Fruit fly (Drosophila melanogaster): ENCODE results near the gene CG31789.

The CG31789 gene

DNA sequence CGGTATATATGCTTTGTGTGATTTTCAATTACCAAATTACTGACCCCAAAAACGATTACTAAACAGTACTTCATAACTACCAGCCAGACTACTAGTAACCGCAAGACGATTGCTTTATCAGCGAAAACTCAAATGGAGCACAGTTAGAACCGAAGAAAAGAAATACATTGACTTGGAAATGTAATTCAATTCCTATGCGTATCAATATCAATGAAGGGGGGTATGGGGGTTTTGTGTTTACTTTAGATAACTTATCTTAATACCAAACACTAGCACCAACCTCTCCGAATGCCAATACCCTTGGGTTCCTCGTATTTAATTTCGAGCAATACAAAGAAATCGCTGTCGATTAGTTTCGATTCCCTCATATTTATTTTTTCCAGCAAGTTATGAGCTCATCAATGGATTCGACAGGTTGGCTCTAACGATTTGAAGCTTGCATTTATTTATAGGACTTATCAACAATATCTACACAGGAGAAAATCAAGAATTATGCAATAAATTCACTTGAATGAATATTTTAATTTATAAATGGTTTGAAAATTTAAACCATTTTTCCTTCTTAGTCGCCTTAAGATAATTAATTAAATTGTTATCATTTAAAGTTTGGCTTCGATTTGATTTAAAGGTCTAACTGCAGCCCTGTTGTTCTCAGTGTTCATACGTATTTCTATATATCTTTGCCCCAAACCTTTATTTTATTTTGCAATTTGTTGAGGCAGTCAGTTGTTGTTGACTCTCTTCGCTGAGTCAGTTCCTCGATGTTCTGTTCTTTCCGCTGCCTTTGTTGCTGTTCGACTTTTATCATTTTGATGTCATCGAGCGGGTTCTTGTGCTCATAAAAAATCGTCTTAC, 15.9 kb downstream of the CG31789 start (continued):
- 0 out of 2 replicates have a peak, but pooled peaks have one; percentile 56 for TF ChIP-seq sim (GFP tag; IDR thresholded peaks at IDR 0.05)
- peak; percentile 71 for TF ChIP-seq CG12155 (GFP tag; optimal IDR thresholded peaks at IDR 0.05)
- no peak for TF ChIP-seq CG7271 (tag; optimal IDR thresholded peaks at IDR 0.05)
- peak; percentile 79 for TF ChIP-seq seq (GFP tag; IDR thresholded peaks at IDR 0.05)
- TF ChIP-seq CG10431 (GFP tag; optimal IDR thresholded peaks at IDR 0.05) = peak; percentile 28
- TF ChIP-seq CG7745 (tag; optimal IDR thresholded peaks at IDR 0.05) = peak; percentile 45
- TF ChIP-seq ttk (GFP tag; IDR thresholded peaks at IDR 0.05) = peak; percentile 64; the same call in 1 of the 2 replicates
- TF ChIP-seq CG8281 (tag; optimal IDR thresholded peaks at IDR 0.05) = peak; percentile 19
- TF ChIP-seq kah (GFP tag; optimal IDR thresholded peaks at IDR 0.05) = peak; percentile 56
- TF ChIP-seq cato (GFP tag; optimal IDR thresholded peaks at IDR 0.05; ENCODE audit: borderline replicate concordance) = peak; percentile 17
- TF ChIP-seq Bdp1 (GFP tag; optimal IDR thresholded peaks at IDR 0.05) = peak; percentile 46
- 0 out of 3 replicates have a peak, but pooled peaks have one; percentile 26 for TF ChIP-seq otp (GFP tag; IDR thresholded peaks at IDR 0.05)
- no peak for TF ChIP-seq prd (optimal IDR thresholded peaks at IDR 0.05)
- peak; percentile 80 for TF ChIP-seq prd (GFP tag; IDR thresholded peaks at IDR 0.05)
- peak; percentile 27 for TF ChIP-seq crc (GFP tag; optimal IDR thresholded peaks at IDR 0.05)
- TF ChIP-seq mam (GFP tag; optimal IDR thresholded peaks at IDR 0.05) = peak; percentile 57
- TF ChIP-seq ara (GFP tag; IDR thresholded peaks at IDR 0.05) = peak; percentile 78
- TF ChIP-seq Ets97D (GFP tag; optimal IDR thresholded peaks at IDR 0.05) = peak; percentile 8
- TF ChIP-seq HmgZ (tag; optimal IDR thresholded peaks at IDR 0.05) = peak; percentile 58
- TF ChIP-seq pros (GFP tag; optimal IDR thresholded peaks at IDR 0.05) = peak; percentile 9
- peak; percentile 74 for TF ChIP-seq ind (GFP tag; optimal IDR thresholded peaks at IDR 0.05)
- no peak for TF ChIP-seq hb (GFP tag; IDR thresholded peaks at IDR 0.05; ENCODE audit: partially characterized antibody)
- peak; percentile 59 for TF ChIP-seq Max (GFP tag; optimal IDR thresholded peaks at IDR 0.05)
- TF ChIP-seq CkIIα-i1 (GFP tag; IDR thresholded peaks at IDR 0.05) = 0 out of 2 replicates have a peak, but pooled peaks have one; percentile 27
- TF ChIP-seq HLH3B (GFP tag; IDR thresholded peaks at IDR 0.05) = peak; percentile 66
- peak; percentile 91 for TF ChIP-seq CG2712 (tag; optimal IDR thresholded peaks at IDR 0.05)
- TF ChIP-seq CG11456 (GFP tag; IDR thresholded peaks at IDR 0.05) = peak; percentile 73; the same call in 2 of the 3 replicates
- peak; percentile 79 for TF ChIP-seq sob (GFP tag; IDR thresholded peaks at IDR 0.05)
- TF ChIP-seq sens (GFP tag) = peak; percentile 93
- TF ChIP-seq mld (GFP tag; IDR thresholded peaks at IDR 0.05; ENCODE audit: partially characterized antibody) = no peak
- peak; percentile 41 for TF ChIP-seq CG3995 (GFP tag; optimal IDR thresholded peaks at IDR 0.05)
- TF ChIP-seq Oli (tag; optimal IDR thresholded peaks at IDR 0.05) = peak; percentile 78
- TF ChIP-seq Sry-δ (GFP tag; optimal IDR thresholded peaks at IDR 0.05) = peak; percentile 20
- TF ChIP-seq CG30403 (GFP tag; optimal IDR thresholded peaks at IDR 0.05) = peak; percentile 82
- TF ChIP-seq danr (GFP tag; IDR thresholded peaks at IDR 0.05) = no peak
- 0 out of 2 replicates have a peak, but pooled peaks have one; percentile 20 for TF ChIP-seq Rx (GFP tag; IDR thresholded peaks at IDR 0.05)
- no peak for TF ChIP-seq pnt (GFP tag; optimal IDR thresholded peaks at IDR 0.05)
- TF ChIP-seq bigmax (GFP tag; optimal IDR thresholded peaks at IDR 0.05) = no peak
- TF ChIP-seq CG4617 (GFP tag; optimal IDR thresholded peaks at IDR 0.05; ENCODE audit: borderline replicate concordance) = no peak
- TF ChIP-seq CG2678 (tag; optimal IDR thresholded peaks at IDR 0.05) = peak; percentile 93
- TF ChIP-seq Hr39 (optimal IDR thresholded peaks at IDR 0.05) = no peak
- TF ChIP-seq CG7928 (GFP tag; optimal IDR thresholded peaks at IDR 0.05) = peak; percentile 4
- TF ChIP-seq ato (GFP tag; IDR thresholded peaks at IDR 0.05; ENCODE audit: partially characterized antibody) = no peak
- peak; percentile 81 for TF ChIP-seq Med (GFP tag)
- peak; percentile 60 for TF ChIP-seq fu2 (GFP tag; optimal IDR thresholded peaks at IDR 0.05)
- TF ChIP-seq ken (GFP tag; IDR thresholded peaks at IDR 0.05) = no peak
- peak; percentile 79 for TF ChIP-seq Xbp1 (GFP tag; optimal IDR thresholded peaks at IDR 0.05)
- peak; percentile 85 for TF ChIP-seq crol (GFP tag; IDR thresholded peaks at IDR 0.05)
- no peak for TF ChIP-seq hkb (optimal IDR thresholded peaks at IDR 0.05)
- peak; percentile 74 for TF ChIP-seq hkb (GFP tag; IDR thresholded peaks at IDR 0.05)
